Worm (Caenorhabditis elegans) whole organism, mixed stage, embryonic: Measurements from ENCODE around the gene ben-1.

ENCODE experiments used
- bed-3 ChIP-seq: fragments of 200-800 bp; sonication (Bioruptor generic); optimal IDR thresholded peaks from 3 replicates; lab custom pipeline; 2018; ENCODE audit warnings: mild to moderate bottlenecking, missing genetic modification characterization, moderate library complexity, missing compliant biosample characterization
- elt-3 ChIP-seq: fragments of 150-350 bp; optimal IDR thresholded peaks from 2 replicates; lab custom pipeline; 2014; ENCODE audit warnings: missing biosample characterization, missing genetic modification characterization
- lsy-2 ChIP-seq: fragments of 150-350 bp; optimal IDR thresholded peaks from 2 replicates; lab custom pipeline; 2014; ENCODE audit warnings: missing biosample characterization, missing genetic modification characterization
- mab-5 ChIP-seq: fragments of 150-350 bp; optimal IDR thresholded peaks from 2 replicates; lab custom pipeline; 2014; ENCODE audit warnings: missing biosample characterization, missing genetic modification characterization
- nhr-12 ChIP-seq: fragments of 150-350 bp; optimal IDR thresholded peaks from 2 replicates; lab custom pipeline; 2014; ENCODE audit warnings: missing biosample characterization, missing genetic modification characterization
- nhr-28 ChIP-seq: fragments of 150-350 bp; optimal IDR thresholded peaks from 2 replicates; lab custom pipeline; 2014; ENCODE audit warnings: missing biosample characterization, missing genetic modification characterization
- nhr-76 ChIP-seq: sonication (generic microtip); optimal IDR thresholded peaks from 2 replicates; lab custom pipeline; 2017; ENCODE audit warnings: missing biosample characterization, missing genetic modification characterization
- pha-4 ChIP-seq: fragments of 150-350 bp; optimal IDR thresholded peaks from 2 replicates; lab custom pipeline; 2018; ENCODE audit warnings: missing biosample characterization, missing genetic modification reagents, missing genetic modification characterization
- snpc-4 ChIP-seq: fragments of 150-350 bp; optimal IDR thresholded peaks from 2 replicates; lab custom pipeline; 2014; ENCODE audit warnings: missing biosample characterization, missing genetic modification characterization
- unc-39 ChIP-seq: fragments of 150-350 bp; optimal IDR thresholded peaks from 2 replicates; lab custom pipeline; 2014; ENCODE audit warnings: missing biosample characterization, missing genetic modification characterization
- unc-62 ChIP-seq: fragments of 150-350 bp; optimal IDR thresholded peaks from 2 replicates; lab custom pipeline; 2014; ENCODE audit warnings: missing biosample characterization, missing genetic modification reagents, missing genetic modification characterization
- zip-8 ChIP-seq: fragments of 150-350 bp; optimal IDR thresholded peaks from 2 replicates; lab custom pipeline; 2014; ENCODE audit warnings: missing biosample characterization, missing genetic modification characterization
- ztf-11 ChIP-seq: fragments of 150-350 bp; optimal IDR thresholded peaks from 2 replicates; lab custom pipeline; 2014; ENCODE audit warnings: missing biosample characterization, missing genetic modification characterization

- TF ChIP-seq unc-62 (no peak), mab-5 (tag; lab: Kevin White, UChicago) (no peak), nhr-28 (tag; lab: Kevin White, UChicago) (no peak), bed-3 (GFP tag; lab: Kevin White, UChicago) (no peak), unc-39 (tag; lab: Kevin White, UChicago) (no peak), elt-3 (tag; lab: Kevin White, UChicago) (no peak), pha-4 (tag; lab: Kevin White, UChicago) (no peak), nhr-12 (tag; lab: Kevin White, UChicago) (no peak), snpc-4 (tag; lab: Kevin White, UChicago) (no peak), zip-8 (tag; lab: Kevin White, UChicago) (no peak), lsy-2 (no peak), nhr-76 (no peak), ztf-11 (no peak)
Measured at ce11 chrIII:3502215-3502838, 39.1 kb downstream of the ben-1 start, which contains the start of gene M01F1.8.
